Worm (Caenorhabditis elegans) whole organism, mixed stage, embryonic: Measurements from ENCODE around the gene oac-57.

ENCODE experiments used
- M03D4.4 ChIP-seq: sonication (generic microtip); optimal IDR thresholded peaks from 2 replicates; lab custom pipeline; 2017; ENCODE audit warnings: mild to moderate bottlenecking, missing genetic modification characterization, missing compliant biosample characterization
- bed-3 ChIP-seq: fragments of 200-800 bp; sonication (Bioruptor generic); optimal IDR thresholded peaks from 3 replicates; lab custom pipeline; 2018; ENCODE audit warnings: mild to moderate bottlenecking, missing genetic modification characterization, moderate library complexity, missing compliant biosample characterization
- blmp-1 ChIP-seq: fragments of 150-350 bp; optimal IDR thresholded peaks from 2 replicates; lab custom pipeline; 2014; ENCODE audit warnings: missing biosample characterization, missing genetic modification characterization
- ceh-39 ChIP-seq: fragments of 150-350 bp; optimal IDR thresholded peaks from 2 replicates; lab custom pipeline; 2014; ENCODE audit warnings: missing biosample characterization, missing genetic modification characterization
- ceh-43 ChIP-seq: fragments of 200-800 bp; sonication (Bioruptor generic); optimal IDR thresholded peaks from 2 replicates; lab custom pipeline; 2018; ENCODE audit warnings: mild to moderate bottlenecking, missing genetic modification characterization, moderate library complexity, missing compliant biosample characterization
- ceh-83 ChIP-seq: fragments of 200-800 bp; sonication (Bioruptor generic); optimal IDR thresholded peaks from 2 replicates; lab custom pipeline; 2018; ENCODE audit warnings: mild to moderate bottlenecking, missing genetic modification characterization, missing compliant biosample characterization
- ces-1 ChIP-seq: fragments of 150-350 bp; optimal IDR thresholded peaks from 2 replicates; lab custom pipeline; 2014; ENCODE audit warnings: missing biosample characterization, missing genetic modification reagents, missing genetic modification characterization
- cnd-1 ChIP-seq: fragments of 200-800 bp; sonication (Bioruptor generic); optimal IDR thresholded peaks from 2 replicates; lab custom pipeline; 2018; ENCODE audit warnings: mild to moderate bottlenecking, missing genetic modification characterization, missing compliant biosample characterization
- elt-1 ChIP-seq: sonication (generic microtip); optimal IDR thresholded peaks from 2 replicates; lab custom pipeline; 2017; ENCODE audit warnings: missing genetic modification characterization, mild to moderate bottlenecking, missing compliant biosample characterization, antibody characterized with exemption, moderate library complexity, borderline replicate concordance; ENCODE audit not compliant: insufficient read depth
- elt-3 ChIP-seq: fragments of 150-350 bp; optimal IDR thresholded peaks from 2 replicates; lab custom pipeline; 2014; ENCODE audit warnings: missing biosample characterization, missing genetic modification characterization
- flh-1 ChIP-seq: fragments of 200-800 bp; sonication (Bioruptor generic); optimal IDR thresholded peaks from 2 replicates; lab custom pipeline; 2018; ENCODE audit warnings: mild to moderate bottlenecking, missing genetic modification characterization, moderate library complexity, missing compliant biosample characterization
- ham-2 ChIP-seq: fragments of 200-800 bp; sonication (Bioruptor generic); optimal IDR thresholded peaks from 2 replicates; lab custom pipeline; 2018; ENCODE audit warnings: mild to moderate bottlenecking, missing genetic modification characterization, missing compliant biosample characterization
- hlh-1 ChIP-seq: fragments of 150-350 bp; optimal IDR thresholded peaks from 2 replicates; lab custom pipeline; 2014; ENCODE audit warnings: missing biosample characterization, missing genetic modification reagents, missing genetic modification characterization
- lin-13 ChIP-seq: fragments of 150-350 bp; optimal IDR thresholded peaks from 2 replicates; lab custom pipeline; 2014; ENCODE audit warnings: missing biosample characterization, missing genetic modification characterization
- lsy-2 ChIP-seq: fragments of 150-350 bp; optimal IDR thresholded peaks from 2 replicates; lab custom pipeline; 2014; ENCODE audit warnings: missing biosample characterization, missing genetic modification characterization
- mab-5 ChIP-seq: fragments of 150-350 bp; optimal IDR thresholded peaks from 2 replicates; lab custom pipeline; 2014; ENCODE audit warnings: missing biosample characterization, missing genetic modification characterization
- mep-1 ChIP-seq: fragments of 150-350 bp; optimal IDR thresholded peaks from 2 replicates; lab custom pipeline; 2017; ENCODE audit warnings: missing biosample characterization, missing genetic modification reagents, missing genetic modification characterization, inconsistent platforms
- mls-2 ChIP-seq: sonication (generic microtip); optimal IDR thresholded peaks from 2 replicates; lab custom pipeline; 2016; ENCODE audit warnings: mild to moderate bottlenecking, missing genetic modification characterization, moderate library complexity, missing compliant biosample characterization
- nhr-12 ChIP-seq: fragments of 150-350 bp; optimal IDR thresholded peaks from 2 replicates; lab custom pipeline; 2014; ENCODE audit warnings: missing biosample characterization, missing genetic modification characterization
- nhr-2 ChIP-seq: fragments of 150-350 bp; optimal IDR thresholded peaks from 2 replicates; lab custom pipeline; 2014; ENCODE audit warnings: missing biosample characterization, missing genetic modification characterization
- nhr-237 ChIP-seq: fragments of 150-350 bp; optimal IDR thresholded peaks from 2 replicates; lab custom pipeline; 2014; ENCODE audit warnings: missing biosample characterization, missing genetic modification characterization
- nhr-28 ChIP-seq: fragments of 150-350 bp; optimal IDR thresholded peaks from 2 replicates; lab custom pipeline; 2014; ENCODE audit warnings: missing biosample characterization, missing genetic modification characterization
- pha-4 ChIP-seq: fragments of 150-350 bp; optimal IDR thresholded peaks from 2 replicates; lab custom pipeline; 2018; ENCODE audit warnings: missing biosample characterization, missing genetic modification reagents, missing genetic modification characterization
- sem-2 ChIP-seq: fragments of 200-800 bp; sonication (Bioruptor generic); optimal IDR thresholded peaks from 2 replicates; lab custom pipeline; 2018; ENCODE audit warnings: mild to moderate bottlenecking, missing genetic modification characterization, missing compliant biosample characterization
- snpc-4 ChIP-seq: fragments of 150-350 bp; optimal IDR thresholded peaks from 2 replicates; lab custom pipeline; 2014; ENCODE audit warnings: missing biosample characterization, missing genetic modification characterization
- sptf-1 ChIP-seq: sonication (generic microtip); optimal IDR thresholded peaks from 2 replicates; lab custom pipeline; 2017; ENCODE audit warnings: mild to moderate bottlenecking, missing genetic modification characterization, moderate library complexity, missing compliant biosample characterization
- tbx-8 ChIP-seq: fragments of 200-800 bp; sonication (Bioruptor generic); optimal IDR thresholded peaks from 2 replicates; lab custom pipeline; 2018; ENCODE audit warnings: mild to moderate bottlenecking, missing genetic modification characterization, moderate library complexity, missing compliant biosample characterization
- unc-120 ChIP-seq: sonication (generic microtip); optimal IDR thresholded peaks from 2 replicates; lab custom pipeline; 2017; ENCODE audit warnings: missing genetic modification characterization, missing compliant biosample characterization; ENCODE audit not compliant: poor library complexity, severe bottlenecking
- unc-39 ChIP-seq: fragments of 150-350 bp; optimal IDR thresholded peaks from 2 replicates; lab custom pipeline; 2014; ENCODE audit warnings: missing biosample characterization, missing genetic modification characterization
- unc-62 ChIP-seq: fragments of 150-350 bp; optimal IDR thresholded peaks from 2 replicates; lab custom pipeline; 2014; ENCODE audit warnings: missing biosample characterization, missing genetic modification reagents, missing genetic modification characterization
- zip-8 ChIP-seq: fragments of 150-350 bp; optimal IDR thresholded peaks from 2 replicates; lab custom pipeline; 2014; ENCODE audit warnings: missing biosample characterization, missing genetic modification characterization
- ztf-11 ChIP-seq: fragments of 150-350 bp; optimal IDR thresholded peaks from 2 replicates; lab custom pipeline; 2014; ENCODE audit warnings: missing biosample characterization, missing genetic modification characterization

oac-57 gene

ce11 chrIV:12302885-12303284 lies 4.7 kb downstream of the oac-57 start:
- no peak for TF ChIP-seq sptf-1 (tag; lab: Kevin White, UChicago)
- TF ChIP-seq pha-4 = no peak
- TF ChIP-seq lsy-2 = no peak
- no peak for TF ChIP-seq sem-2 (GFP tag; lab: Kevin White, UChicago)
- no peak for TF ChIP-seq blmp-1 (tag; lab: Kevin White, UChicago)
- TF ChIP-seq nhr-12 (tag; lab: Kevin White, UChicago) = no peak
- TF ChIP-seq nhr-2 = no peak
- no peak for TF ChIP-seq elt-3
- TF ChIP-seq ceh-39 (tag; lab: Kevin White, UChicago) = no peak
- no peak for TF ChIP-seq unc-62 (GFP tag; lab: Kevin White, UChicago)
- no peak for TF ChIP-seq ztf-11

- TF ChIP-seq zip-8 (no peak), M03D4.4 (tag; lab: Kevin White, UChicago) (no peak), flh-1 (GFP tag; lab: Kevin White, UChicago) (no peak), hlh-1 (tag; lab: Kevin White, UChicago) (no peak)
- TF ChIP-seq, all 35 proteins: peak for 0
These were observed 6.5 kb downstream of the oac-57 start, which contains the start of gene oac-59 for ce11 chrIV:12301161-12301560. TSS of gene oac-59 (minus strand) at chrIV:12301261.

- TF ChIP-seq elt-1 (tag; lab: Kevin White, UChicago) (no peak), unc-62 (GFP tag; lab: Kevin White, UChicago) (no peak), snpc-4 (tag; lab: Kevin White, UChicago) (no peak), blmp-1 (tag; lab: Kevin White, UChicago) (no peak), hlh-1 (tag; lab: Kevin White, UChicago) (no peak), lsy-2 (no peak), nhr-12 (tag; lab: Kevin White, UChicago) (no peak), flh-1 (GFP tag; lab: Kevin White, UChicago) (no peak), ces-1 (GFP tag; lab: Kevin White, UChicago) (no peak), zip-8 (no peak), cnd-1 (tag; lab: Kevin White, UChicago) (no peak), nhr-28 (tag; lab: Kevin White, UChicago) (no peak), mab-5 (tag; lab: Kevin White, UChicago) (no peak)
These were observed 16.9 kb downstream of the oac-57 start, which contains the start of gene C42C1.8 for ce11 chrIV:12290744-12291143. TSS of gene C42C1.8 (plus strand) at chrIV:12291044.

ce11 chrIV:12289149-12289548 lies 18.5 kb downstream of the oac-57 start, which contains the start of gene C42C1.9:
TSS of gene C42C1.9 (plus strand) at chrIV:12289449.
- TF ChIP-seq flh-1 (GFP tag; lab: Kevin White, UChicago) (no peak), blmp-1 (tag; lab: Kevin White, UChicago) (no peak), ceh-83 (no peak), hlh-1 (tag; lab: Kevin White, UChicago) (no peak), nhr-237 (no peak), lsy-2 (no peak)
- TF ChIP-seq, all 35 proteins: peak for 0

ce11 chrIV:12287628-12288027 lies 20.0 kb downstream of the oac-57 start, which contains the start of gene erl-1:
TSS of gene erl-1 (plus strand) at chrIV:12287928.
- TF ChIP-seq unc-120 (tag; lab: Kevin White, UChicago) = no peak
- TF ChIP-seq, all 35 proteins: peak for 0

ce11 chrIV:12282873-12283272 lies 24.7 kb downstream of the oac-57 start, which contains the start of gene hpo-12:
TSS of gene hpo-12 (plus strand) at chrIV:12283173.
- no peak for TF ChIP-seq M03D4.4 (tag; lab: Kevin White, UChicago)
- no peak for TF ChIP-seq flh-1 (GFP tag; lab: Kevin White, UChicago)
- no peak for TF ChIP-seq zip-8
- TF ChIP-seq nhr-28 (tag; lab: Kevin White, UChicago) = no peak
- no peak for TF ChIP-seq blmp-1 (tag; lab: Kevin White, UChicago)
- no peak for TF ChIP-seq sptf-1 (tag; lab: Kevin White, UChicago)
- no peak for TF ChIP-seq nhr-12 (tag; lab: Kevin White, UChicago)
- no peak for TF ChIP-seq mls-2 (tag; lab: Kevin White, UChicago)
- TF ChIP-seq ham-2 (GFP tag; lab: Kevin White, UChicago) = no peak

- TF ChIP-seq lin-13 (tag; lab: Kevin White, UChicago) = no peak
- no peak for TF ChIP-seq sptf-1 (tag; lab: Kevin White, UChicago)
- TF ChIP-seq ham-2 (GFP tag; lab: Kevin White, UChicago) = no peak
- TF ChIP-seq mab-5 (tag; lab: Kevin White, UChicago) = no peak
- peak; percentile 41 for TF ChIP-seq ceh-43 (GFP tag; lab: Kevin White, UChicago)
- no peak for TF ChIP-seq tbx-8 (GFP tag; lab: Kevin White, UChicago)
- no peak for TF ChIP-seq pha-4
- no peak for TF ChIP-seq bed-3 (GFP tag; lab: Kevin White, UChicago)
- no peak for TF ChIP-seq mep-1
- TF ChIP-seq nhr-237 = no peak
- no peak for TF ChIP-seq snpc-4 (tag; lab: Kevin White, UChicago)
- TF ChIP-seq unc-62 (GFP tag; lab: Kevin White, UChicago) = no peak
- TF ChIP-seq blmp-1 (tag; lab: Kevin White, UChicago) = no peak
- TF ChIP-seq nhr-2 = no peak
- no peak for TF ChIP-seq ztf-11
- no peak for TF ChIP-seq nhr-12 (tag; lab: Kevin White, UChicago)
- TF ChIP-seq unc-39 = no peak
- TF ChIP-seq ces-1 (GFP tag; lab: Kevin White, UChicago) = peak; percentile 3
- TF ChIP-seq mls-2 (tag; lab: Kevin White, UChicago) = no peak
- peak; percentile 35 for TF ChIP-seq lsy-2
- no peak for TF ChIP-seq nhr-28 (tag; lab: Kevin White, UChicago)
- TF ChIP-seq elt-1 (tag; lab: Kevin White, UChicago) = no peak
- TF ChIP-seq sem-2 (GFP tag; lab: Kevin White, UChicago) = no peak
- no peak for TF ChIP-seq ceh-83
- no peak for TF ChIP-seq hlh-1 (tag; lab: Kevin White, UChicago)
These were observed 25.3 kb downstream of the oac-57 start, which contains the start of the genes C42C1.12 and C42C1.19 for ce11 chrIV:12282157-12282789. TSS of gene C42C1.12 (minus strand) at chrIV:12282207. TSS of gene C42C1.19 (plus strand) at chrIV:12282739.
